Worm (Caenorhabditis elegans): ENCODE data around the gene K02G10.15.

DNA sequence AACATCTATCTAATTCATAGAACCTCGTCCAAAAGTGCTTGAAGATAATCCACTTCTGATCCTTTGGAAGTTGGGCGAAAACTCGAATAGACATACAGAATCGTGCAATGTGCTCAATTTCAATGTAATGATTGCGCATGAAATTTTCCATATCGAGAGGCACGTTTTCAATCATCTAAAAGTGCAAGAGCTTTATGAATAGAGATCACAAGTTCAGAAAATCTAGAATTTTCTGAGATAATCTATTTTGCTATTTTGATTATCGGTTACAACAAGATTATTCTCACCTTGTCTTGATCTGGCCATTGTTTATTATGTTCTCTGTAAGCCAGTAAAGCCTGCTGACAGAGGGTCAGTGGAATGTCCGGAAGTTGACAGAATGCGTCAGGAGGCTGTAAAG, 24.9 kb downstream of the K02G10.15 start:
- TF ChIP-seq nhr-11 (tag; optimal IDR thresholded peaks at IDR 0.05): no peak
- TF ChIP-seq pax-1 (tag; optimal IDR thresholded peaks at IDR 0.05): no peak
- no peak for TF ChIP-seq ceh-9 (tag; optimal IDR thresholded peaks at IDR 0.05)
- TF ChIP-seq elt-2 (tag; optimal IDR thresholded peaks at IDR 0.05): no peak
- no peak for TF ChIP-seq eyg-1 (tag; optimal IDR thresholded peaks at IDR 0.05)
- no peak for TF ChIP-seq lim-6 (tag; optimal IDR thresholded peaks at IDR 0.05)
